Worm (Caenorhabditis elegans): ENCODE measurements around the gene hyl-1.

ce11 chrIV:8498773-8499360 is 40.1 kb upstream of the hyl-1 start, which contains the start of the genes acdh-13 and mesp-1:
- no peak for TF ChIP-seq hmbx-1 (tag; optimal IDR thresholded peaks at IDR 0.05)
- no peak for TF ChIP-seq ama-1 (optimal IDR thresholded peaks at IDR 0.05)
- peak; percentile 54; the same call in 1 of the 2 replicates for TF ChIP-seq tbx-37 (GFP tag; conservative IDR thresholded peaks at IDR 0.05)
- no peak for TF ChIP-seq scrt-1 (GFP tag; IDR thresholded peaks at IDR 0.05)
- no peak for TF ChIP-seq ceh-36 (tag; optimal IDR thresholded peaks at IDR 0.05)
- no peak for TF ChIP-seq tra-4 (tag; optimal IDR thresholded peaks at IDR 0.05)
- no peak for TF ChIP-seq tbx-11 (GFP tag; IDR thresholded peaks at IDR 0.05)
- TF ChIP-seq hmg-4 (GFP tag; optimal IDR thresholded peaks at IDR 0.05): no peak
- TF ChIP-seq ceh-13 (GFP tag; optimal IDR thresholded peaks at IDR 0.05): no peak
- no peak for TF ChIP-seq B0310.2 (tag; optimal IDR thresholded peaks at IDR 0.05)
- TF ChIP-seq F13C5.2 (tag; optimal IDR thresholded peaks at IDR 0.05): no peak
